Worm (Caenorhabditis elegans) whole organism, mixed stage, embryonic: ENCODE data around the gene K11H3.2.

Experiments used
- elt-1 ChIP-seq: sonication (generic microtip); optimal IDR thresholded peaks from 2 replicates; lab custom pipeline; 2017; ENCODE audit warnings: missing genetic modification characterization, mild to moderate bottlenecking, missing compliant biosample characterization, antibody characterized with exemption, moderate library complexity, borderline replicate concordance; ENCODE audit not compliant: insufficient read depth
- lin-13 ChIP-seq: fragments of 150-350 bp; optimal IDR thresholded peaks from 2 replicates; lab custom pipeline; 2014; ENCODE audit warnings: missing biosample characterization, missing genetic modification characterization
- nhr-237 ChIP-seq: fragments of 150-350 bp; optimal IDR thresholded peaks from 2 replicates; lab custom pipeline; 2014; ENCODE audit warnings: missing biosample characterization, missing genetic modification characterization
- snpc-4 ChIP-seq: fragments of 150-350 bp; optimal IDR thresholded peaks from 2 replicates; lab custom pipeline; 2014; ENCODE audit warnings: missing biosample characterization, missing genetic modification characterization
- unc-39 ChIP-seq: fragments of 150-350 bp; optimal IDR thresholded peaks from 2 replicates; lab custom pipeline; 2014; ENCODE audit warnings: missing biosample characterization, missing genetic modification characterization
- unc-62 ChIP-seq: fragments of 150-350 bp; optimal IDR thresholded peaks from 2 replicates; lab custom pipeline; 2014; ENCODE audit warnings: missing biosample characterization, missing genetic modification reagents, missing genetic modification characterization

ce11 chrIII:9824330-9824934 is 21.8 kb upstream of the K11H3.2 start, which contains the start of gene lin-52:
- no peak for TF ChIP-seq elt-1 (tag; lab: Kevin White, UChicago)
- TF ChIP-seq unc-62 (GFP tag; lab: Kevin White, UChicago) = no peak
- TF ChIP-seq snpc-4 (tag; lab: Kevin White, UChicago) = no peak
- TF ChIP-seq lin-13 (tag; lab: Kevin White, UChicago) = no peak
- no peak for TF ChIP-seq unc-39 (tag; lab: Kevin White, UChicago)
- TF ChIP-seq nhr-237 (tag; lab: Kevin White, UChicago) = no peak
